1 worm cellular context compared by ENCODE assay signal in the genomic region with DNA sequence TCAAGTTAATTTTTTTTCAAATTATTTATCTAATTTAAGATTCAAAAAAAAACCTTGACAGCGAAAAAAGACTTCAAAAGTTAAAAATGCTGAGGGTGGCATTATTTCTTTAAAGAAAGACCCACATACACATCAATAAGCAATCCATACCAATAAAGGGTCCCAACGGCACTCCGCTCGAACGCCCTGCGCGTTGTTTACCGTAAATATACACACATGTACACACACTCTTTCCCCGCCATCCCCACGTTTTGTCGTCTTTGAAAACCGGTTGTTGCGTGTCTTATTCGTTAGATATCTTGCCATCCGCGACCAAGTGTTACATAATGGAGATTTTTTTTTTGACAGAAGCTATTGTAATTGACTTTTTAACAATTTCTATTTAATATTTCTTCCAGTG.
A peak's percentile ranks its signal among the peaks of the same experiment; 100 is the strongest.
TF ChIP-seq lines count a peak whose summit lies in the region.

A gene (plus strand): TSS at position 399 of the 400 bp plus-strand sequence.

TF ChIP-seq in whole organism, L4 larva, 104 proteins besides CTCF, POLR2A, EP300 and RAD21 (continued from another document):
- peak; percentile 64; the same call in 1 of the 2 replicates for TF ChIP-seq hmg-1.1 (GFP tag; IDR thresholded peaks at IDR 0.05; lab: Robert Waterston, UW)
- peak; percentile 33 for TF ChIP-seq hlh-11 (tag; optimal IDR thresholded peaks at IDR 0.05; lab: Kevin White, UChicago)
- no peak for TF ChIP-seq vab-7 (GFP tag; IDR thresholded peaks at IDR 0.05; lab: Robert Waterston, UW)
- TF ChIP-seq T20F7.1 (GFP tag; optimal IDR thresholded peaks at IDR 0.05; lab: Kevin White, UChicago): peak; percentile 93
- TF ChIP-seq spr-1 (tag; optimal IDR thresholded peaks at IDR 0.05; lab: Kevin White, UChicago): peak; percentile 0
- peak in 1 of 2 experiments; percentile 47 for TF ChIP-seq lsy-2 (tag; optimal IDR thresholded peaks at IDR 0.05; lab: Kevin White, UChicago)
- no peak for TF ChIP-seq snpc-1.2 (GFP tag; IDR thresholded peaks at IDR 0.05; lab: Robert Waterston, UW)
- no peak for TF ChIP-seq ceh-44 (GFP tag; IDR thresholded peaks at IDR 0.05; lab: Robert Waterston, UW)
- peak; percentile 49 for TF ChIP-seq mep-1 (tag; optimal IDR thresholded peaks at IDR 0.05; lab: Kevin White, UChicago)
- TF ChIP-seq madf-5 (GFP tag; IDR thresholded peaks at IDR 0.05; lab: Robert Waterston, UW): no peak
- TF ChIP-seq ceh-62 (tag; optimal IDR thresholded peaks at IDR 0.05; lab: Kevin White, UChicago): no peak
- TF ChIP-seq mes-2 (tag; optimal IDR thresholded peaks at IDR 0.05; lab: Kevin White, UChicago; ENCODE audit: poor library complexity, severe bottlenecking): peak; percentile 69
- no peak for TF ChIP-seq nhr-11 (tag; optimal IDR thresholded peaks at IDR 0.05; lab: Kevin White, UChicago)
- TF ChIP-seq ZK546.5 (tag; optimal IDR thresholded peaks at IDR 0.05; lab: Kevin White, UChicago): no peak
- no peak for TF ChIP-seq unc-130 (GFP tag; optimal IDR thresholded peaks at IDR 0.05; lab: Kevin White, UChicago)
- TF ChIP-seq F49E8.2 (tag; optimal IDR thresholded peaks at IDR 0.05; lab: Kevin White, UChicago; ENCODE audit: borderline replicate concordance): no peak
- TF ChIP-seq zip-11 (GFP tag; IDR thresholded peaks at IDR 0.05; lab: Robert Waterston, UW): no peak
- no peak for TF ChIP-seq cey-2 (tag; optimal IDR thresholded peaks at IDR 0.05; lab: Kevin White, UChicago; ENCODE audit: borderline replicate concordance, insufficient read depth)
- no peak for TF ChIP-seq zfp-2 (tag; optimal IDR thresholded peaks at IDR 0.05; lab: Kevin White, UChicago)
- no peak for TF ChIP-seq Y5F2A.4 (GFP tag; optimal IDR thresholded peaks at IDR 0.05; lab: Kevin White, UChicago)
